Fruit fly (Drosophila melanogaster): ENCODE data around the gene CG15721.

CG15721 gene

dm6 chrX:12937825-12938520 is 32.5 kb upstream of the CG15721 start:
- TF ChIP-seq CG9948 (tag; optimal IDR thresholded peaks at IDR 0.05) (peak; percentile 28), D1 (tag; optimal IDR thresholded peaks at IDR 0.05) (no peak), CG8159 (tag; optimal IDR thresholded peaks at IDR 0.05) (peak; percentile 54), CG15710 (tag; optimal IDR thresholded peaks at IDR 0.05) (peak; percentile 27), CG17806 (tag; optimal IDR thresholded peaks at IDR 0.05) (peak; percentile 18), CG10348 (GFP tag; IDR thresholded peaks at IDR 0.05) (no peak), Pif1A (GFP tag; optimal IDR thresholded peaks at IDR 0.05) (no peak), CG8301 (tag; optimal IDR thresholded peaks at IDR 0.05) (no peak)

dm6 chrX:12939021-12939420 is 31.5 kb upstream of the CG15721 start:
- TF ChIP-seq CG15710 (tag; optimal IDR thresholded peaks at IDR 0.05), result no peak
- TF ChIP-seq fd96Ca (GFP tag; IDR thresholded peaks at IDR 0.05), result no peak
- TF ChIP-seq CG17806 (tag; optimal IDR thresholded peaks at IDR 0.05), result no peak
- no peak for TF ChIP-seq CG12605 (GFP tag; IDR thresholded peaks at IDR 0.05)

DNA sequence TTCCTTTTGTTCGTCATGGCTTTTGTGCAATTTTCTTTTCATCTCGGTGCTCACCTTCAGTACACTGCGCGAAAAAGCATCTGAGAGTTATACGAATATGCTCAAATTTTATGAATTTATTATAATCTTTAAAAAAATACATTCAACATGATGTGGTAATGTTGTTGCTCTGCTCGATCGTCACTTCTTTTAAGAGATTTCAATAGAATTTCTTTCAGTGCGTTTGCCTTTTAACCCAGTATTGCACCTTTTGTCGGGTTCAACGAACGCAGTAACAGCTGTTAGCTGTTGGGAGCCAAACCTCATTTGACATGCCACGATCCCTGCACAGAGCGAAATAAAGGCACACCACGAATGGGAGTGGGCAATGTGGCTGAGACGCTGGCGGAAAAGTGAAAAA is 30.6 kb upstream of the CG15721 start:
- TF ChIP-seq CG9948 (tag; optimal IDR thresholded peaks at IDR 0.05) (no peak), CG8159 (tag; optimal IDR thresholded peaks at IDR 0.05) (peak; percentile 49), EcR (GFP tag; optimal IDR thresholded peaks at IDR 0.05) (peak; percentile 46), Snoo (tag; optimal IDR thresholded peaks at IDR 0.05) (peak; percentile 18), CG14655 (GFP tag; optimal IDR thresholded peaks at IDR 0.05) (peak; percentile 23), CG15710 (tag; optimal IDR thresholded peaks at IDR 0.05) (peak; percentile 42)

- TF ChIP-seq CG13204 (GFP tag; optimal IDR thresholded peaks at IDR 0.05), result no peak
- no peak for TF ChIP-seq CG14655 (GFP tag; optimal IDR thresholded peaks at IDR 0.05)
- no peak for TF ChIP-seq gl (tag; optimal IDR thresholded peaks at IDR 0.05)
- TF ChIP-seq D1 (tag; optimal IDR thresholded peaks at IDR 0.05), result no peak
- TF ChIP-seq CG8159 (tag; optimal IDR thresholded peaks at IDR 0.05), result no peak
- TF ChIP-seq rn (GFP tag; IDR thresholded peaks at IDR 0.05), result no peak
- TF ChIP-seq Snoo (tag; optimal IDR thresholded peaks at IDR 0.05), result no peak
- no peak for TF ChIP-seq CG4496 (GFP tag; IDR thresholded peaks at IDR 0.05)
- no peak for TF ChIP-seq CG9948 (tag; optimal IDR thresholded peaks at IDR 0.05)
- no peak for TF ChIP-seq Pif1A (GFP tag; optimal IDR thresholded peaks at IDR 0.05)
- TF ChIP-seq CG8301 (tag; optimal IDR thresholded peaks at IDR 0.05), result no peak
- no peak for TF ChIP-seq CG15710 (tag; optimal IDR thresholded peaks at IDR 0.05)
- no peak for TF ChIP-seq Ets98B (GFP tag; IDR thresholded peaks at IDR 0.05)
- TF ChIP-seq CG12605 (GFP tag; IDR thresholded peaks at IDR 0.05), result no peak
- TF ChIP-seq EcR (GFP tag; optimal IDR thresholded peaks at IDR 0.05), result no peak
- no peak for TF ChIP-seq CG17806 (tag; optimal IDR thresholded peaks at IDR 0.05)
- no peak for TF ChIP-seq Pif1B (GFP tag; optimal IDR thresholded peaks at IDR 0.05)
Observed at dm6 chrX:12940396-12940795, 30.1 kb upstream of the CG15721 start.

DNA sequence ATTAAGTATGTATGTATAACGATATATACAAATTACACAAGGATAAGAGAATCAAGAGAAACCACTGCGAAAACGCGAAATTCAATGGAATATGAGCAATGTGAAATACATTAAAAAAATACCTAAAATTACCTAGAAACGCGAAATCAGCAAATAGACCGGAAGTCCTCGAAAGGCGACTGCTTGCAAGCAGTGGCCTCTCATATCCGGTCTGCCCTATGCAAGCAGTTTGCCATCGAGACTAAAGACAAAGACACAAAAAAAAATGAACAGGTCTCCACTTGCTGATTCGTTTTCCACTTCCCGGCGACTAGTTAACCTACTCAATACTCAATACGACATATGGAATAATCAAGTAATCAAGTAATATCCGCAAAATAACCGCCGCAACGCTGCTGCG is 22.8 kb upstream of the CG15721 start:
- TF ChIP-seq EcR (GFP tag; optimal IDR thresholded peaks at IDR 0.05) (no peak), Pif1B (GFP tag; optimal IDR thresholded peaks at IDR 0.05) (no peak), gl (tag; optimal IDR thresholded peaks at IDR 0.05) (no peak), CG9948 (tag; optimal IDR thresholded peaks at IDR 0.05) (no peak), CG15710 (tag; optimal IDR thresholded peaks at IDR 0.05) (no peak), CG32121 (GFP tag; IDR thresholded peaks at IDR 0.05) (no peak), rn (GFP tag; IDR thresholded peaks at IDR 0.05) (no peak), D1 (tag; optimal IDR thresholded peaks at IDR 0.05) (no peak), CG8159 (tag; optimal IDR thresholded peaks at IDR 0.05) (no peak), Pif1A (GFP tag; optimal IDR thresholded peaks at IDR 0.05) (no peak), CG4496 (GFP tag; IDR thresholded peaks at IDR 0.05) (no peak), fd96Ca (GFP tag; IDR thresholded peaks at IDR 0.05) (no peak), CG8301 (tag; optimal IDR thresholded peaks at IDR 0.05) (no peak), CG13204 (GFP tag; optimal IDR thresholded peaks at IDR 0.05) (no peak), CG17806 (tag; optimal IDR thresholded peaks at IDR 0.05) (no peak)

- TF ChIP-seq CG12605 (GFP tag; IDR thresholded peaks at IDR 0.05), result 0 out of 2 replicates have a peak, but pooled peaks have one; percentile 43
- TF ChIP-seq CG10348 (GFP tag; IDR thresholded peaks at IDR 0.05), result no peak
Observed at dm6 chrX:12957412-12957895, 13.1 kb upstream of the CG15721 start, which contains the start of gene hec. hec (minus strand) TSS chrX:12957462.

- TF ChIP-seq CG13204 (GFP tag; optimal IDR thresholded peaks at IDR 0.05), result no peak
- TF ChIP-seq rn (GFP tag; IDR thresholded peaks at IDR 0.05), result no peak
- no peak for TF ChIP-seq CG14655 (GFP tag; optimal IDR thresholded peaks at IDR 0.05)
- no peak for TF ChIP-seq CG9948 (tag; optimal IDR thresholded peaks at IDR 0.05)
- TF ChIP-seq CG10348 (GFP tag; IDR thresholded peaks at IDR 0.05), result no peak
- no peak for TF ChIP-seq Snoo (tag; optimal IDR thresholded peaks at IDR 0.05)
- TF ChIP-seq CG8301 (tag; optimal IDR thresholded peaks at IDR 0.05), result no peak
- TF ChIP-seq fd96Ca (GFP tag; IDR thresholded peaks at IDR 0.05), result no peak
- TF ChIP-seq Pif1A (GFP tag; optimal IDR thresholded peaks at IDR 0.05), result no peak
- no peak for TF ChIP-seq D1 (tag; optimal IDR thresholded peaks at IDR 0.05)
- TF ChIP-seq Pif1B (GFP tag; optimal IDR thresholded peaks at IDR 0.05), result no peak
- TF ChIP-seq CG34367 (tag; optimal IDR thresholded peaks at IDR 0.05), result no peak
- no peak for TF ChIP-seq CG32121 (GFP tag; IDR thresholded peaks at IDR 0.05)
- no peak for TF ChIP-seq Ets98B (GFP tag; IDR thresholded peaks at IDR 0.05)
- TF ChIP-seq CG17806 (tag; optimal IDR thresholded peaks at IDR 0.05), result no peak
- no peak for TF ChIP-seq gl (tag; optimal IDR thresholded peaks at IDR 0.05)
- no peak for TF ChIP-seq CG15710 (tag; optimal IDR thresholded peaks at IDR 0.05)
- no peak for TF ChIP-seq EcR (GFP tag; optimal IDR thresholded peaks at IDR 0.05)
- TF ChIP-seq CG8159 (tag; optimal IDR thresholded peaks at IDR 0.05), result no peak
Observed at dm6 chrX:12958920-12959319, 11.6 kb upstream of the CG15721 start, which contains the start of gene CG32642. CG32642 (plus strand) TSS chrX:12959220.
